Worm (Caenorhabditis elegans) whole organism, early embryonic: ENCODE measurements around the gene osm-7.

Source experiments
- ama-1 ChIP-seq: fragments of 150-350 bp; optimal IDR thresholded peaks from 2 replicates; lab custom pipeline; 2014
- hmbx-1 ChIP-seq: sonication (generic microtip); optimal IDR thresholded peaks from 2 replicates; lab custom pipeline; 2016; ENCODE audit warnings: mild to moderate bottlenecking, missing genetic modification characterization, missing compliant biosample characterization
- hmg-4 ChIP-seq: fragments of 200-800 bp; sonication (Bioruptor generic); optimal IDR thresholded peaks from 2 replicates; lab custom pipeline; 2018; ENCODE audit warnings: mild to moderate bottlenecking, missing genetic modification characterization, missing compliant biosample characterization
- scrt-1 ChIP-seq: fragments of 200-800 bp; sonication (Bioruptor generic); IDR thresholded peaks from 2 replicates; pipeline ENCODE4 v1.3.6; 2022; ENCODE audit warnings: missing genetic modification characterization, missing compliant biosample characterization
- tbx-37 ChIP-seq: fragments of 200-800 bp; sonication (Bioruptor generic); conservative IDR thresholded peaks from 2 replicates; pipeline ENCODE4 v1.3.6; 2022; ENCODE audit warnings: missing genetic modification reagents, missing genetic modification characterization, missing compliant biosample characterization
- tra-4 ChIP-seq: sonication (generic microtip); optimal IDR thresholded peaks from 2 replicates; lab custom pipeline; 2017; ENCODE audit warnings: missing genetic modification characterization, missing compliant biosample characterization

- TF ChIP-seq hmg-4 (GFP tag; lab: Kevin White, UChicago) (no peak), scrt-1 (GFP tag; lab: Robert Waterston, UW) (no peak), ama-1 (lab: Kevin White, UChicago) (no peak), tbx-37 (GFP tag; lab: Robert Waterston, UW) (no peak), tra-4 (no peak), hmbx-1 (tag; lab: Kevin White, UChicago) (no peak)
These were observed 50.7 kb downstream of the osm-7 start, which contains the start of gene T12D8.5 for ce11 chrIII:13626692-13627091.
